Fruit fly (Drosophila melanogaster): ENCODE data around the gene CG13308.
A peak's percentile ranks its signal among the peaks of the same experiment; 100 is the strongest.

Gene CG13308

DNA sequence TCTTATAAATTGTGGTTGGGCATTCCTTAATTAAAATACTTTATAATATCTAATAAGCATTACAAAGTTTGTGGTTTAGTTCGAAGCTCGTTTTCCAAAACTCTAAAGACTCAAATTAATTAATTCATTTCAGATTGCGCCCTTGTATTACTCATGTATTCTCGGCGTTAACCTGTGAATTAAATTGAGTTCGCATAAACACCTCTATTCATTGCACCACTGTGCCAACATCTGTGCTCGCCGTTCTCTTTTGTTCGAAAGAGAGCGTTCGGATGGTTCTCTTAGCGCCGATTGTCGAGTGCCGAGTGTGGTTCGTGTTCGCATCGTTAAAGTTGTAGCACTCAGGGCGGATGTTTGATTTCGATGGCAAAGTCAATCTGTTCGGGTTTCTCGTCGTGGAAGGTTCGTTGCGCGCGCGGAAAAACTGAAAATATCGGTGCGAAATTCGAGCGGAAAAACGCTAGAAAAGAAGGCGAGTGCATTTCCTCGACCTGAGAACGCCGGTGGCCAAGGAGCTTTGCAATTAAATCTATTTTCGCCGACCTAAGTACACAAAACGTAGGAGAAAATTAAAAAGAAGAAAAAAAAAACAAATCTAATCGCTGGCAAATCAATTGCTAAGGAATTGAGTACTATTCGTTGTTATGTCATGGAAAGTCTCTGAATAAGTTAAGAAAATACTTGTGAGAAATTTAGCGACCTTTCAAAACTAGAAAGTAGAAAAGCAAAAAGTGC lies 19.0 kb downstream of the CG13308 start, which contains the start of gene dally (continued):
- TF ChIP-seq CG32767 (GFP tag; IDR thresholded peaks at IDR 0.05) (no peak), br (optimal IDR thresholded peaks at IDR 0.05) (no peak), gro (GFP tag; optimal IDR thresholded peaks at IDR 0.05) (peak; percentile 75), Fer1 (GFP tag; optimal IDR thresholded peaks at IDR 0.05) (peak; percentile 15), Max (GFP tag; optimal IDR thresholded peaks at IDR 0.05) (no peak), CG1647 (GFP tag; optimal IDR thresholded peaks at IDR 0.05) (no peak), CG6854 (GFP tag; optimal IDR thresholded peaks at IDR 0.05) (no peak), CG10543 (GFP tag; optimal IDR thresholded peaks at IDR 0.05) (peak; percentile 73), zfh1 (GFP tag; IDR thresholded peaks at IDR 0.05) (peak; percentile 57; the same call in 2 of the 3 replicates), CG11247 (GFP tag; IDR thresholded peaks at IDR 0.05) (peak; percentile 36; the same call in 1 of the 2 replicates), btn (GFP tag; optimal IDR thresholded peaks at IDR 0.05) (no peak), h (optimal IDR thresholded peaks at IDR 0.05) (no peak), CG14965 (GFP tag; optimal IDR thresholded peaks at IDR 0.05; ENCODE audit: borderline replicate concordance) (no peak), Atf6 (GFP tag; IDR thresholded peaks at IDR 0.05) (0 out of 2 replicates have a peak, but pooled peaks have one; percentile 32), NFAT (GFP tag; IDR thresholded peaks at IDR 0.05) (0 out of 2 replicates have a peak, but pooled peaks have one; percentile 24), cas (GFP tag; IDR thresholded peaks at IDR 0.05) (no peak), CG17829 (tag; optimal IDR thresholded peaks at IDR 0.05) (peak; percentile 31), twi (tag; optimal IDR thresholded peaks at IDR 0.05) (no peak), Camta (GFP tag; optimal IDR thresholded peaks at IDR 0.05) (no peak), CG11093 (GFP tag; IDR thresholded peaks at IDR 0.05) (no peak), Gsc (GFP tag; IDR thresholded peaks at IDR 0.05) (no peak), CG4820 (GFP tag; optimal IDR thresholded peaks at IDR 0.05) (no peak), CG4328 (GFP tag; optimal IDR thresholded peaks at IDR 0.05) (peak; percentile 15), Dref (GFP tag; IDR thresholded peaks at IDR 0.05) (no peak; the same call in 1 of the 2 replicates), CG15011 (GFP tag; optimal IDR thresholded peaks at IDR 0.05) (no peak), CG13296 (GFP tag; optimal IDR thresholded peaks at IDR 0.05) (peak; percentile 31), Sox102F (GFP tag; optimal IDR thresholded peaks at IDR 0.05) (no peak), ara (GFP tag; IDR thresholded peaks at IDR 0.05) (no peak), CG2889 (GFP tag; IDR thresholded peaks at IDR 0.05) (no peak), Hey (tag; optimal IDR thresholded peaks at IDR 0.05) (no peak), chm (GFP tag; IDR thresholded peaks at IDR 0.05) (peak; percentile 78), ase (GFP tag; IDR thresholded peaks at IDR 0.05) (no peak), CG12299 (tag; optimal IDR thresholded peaks at IDR 0.05) (no peak), z (GFP tag; IDR thresholded peaks at IDR 0.05) (no peak), odd (GFP tag; optimal IDR thresholded peaks at IDR 0.05) (peak; percentile 44), hbn (GFP tag; IDR thresholded peaks at IDR 0.05; ENCODE audit: partially characterized antibody) (peak; percentile 26; the same call in 1 of the 2 replicates), phol (tag; optimal IDR thresholded peaks at IDR 0.05) (no peak), pan (optimal IDR thresholded peaks at IDR 0.05) (no peak), pan (GFP tag; optimal IDR thresholded peaks at IDR 0.05 in 1 of 2, IDR thresholded peaks at IDR 0.05 in 1 of 2) (peak in 1 of 2 experiments; percentile 64), croc (GFP tag; conservative IDR thresholded peaks at IDR 0.05) (no peak), CG7928 (GFP tag; optimal IDR thresholded peaks at IDR 0.05) (no peak), CG10209 (GFP tag; optimal IDR thresholded peaks at IDR 0.05) (no peak), Optix (GFP tag; IDR thresholded peaks at IDR 0.05) (no peak), CG4282 (GFP tag; optimal IDR thresholded peaks at IDR 0.05) (peak; percentile 63), sima (GFP tag; optimal IDR thresholded peaks at IDR 0.05) (no peak), bsh (GFP tag; optimal IDR thresholded peaks at IDR 0.05) (peak in 1 of 2 experiments; percentile 13), CG15073 (GFP tag; optimal IDR thresholded peaks at IDR 0.05) (no peak), fd96Cb (tag; optimal IDR thresholded peaks at IDR 0.05) (no peak), jigr1 (GFP tag; IDR thresholded peaks at IDR 0.05) (no peak), Bdp1 (GFP tag; optimal IDR thresholded peaks at IDR 0.05) (no peak), CG4404 (GFP tag; IDR thresholded peaks at IDR 0.05) (no peak)
